Fruit fly (Drosophila melanogaster): ENCODE results near the gene CG13065.

The CG13065 gene

dm6 chr3L:16286258-16286657 lies 9.0 kb downstream of the CG13065 start (continued):
- TF ChIP-seq Spps (tag; optimal IDR thresholded peaks at IDR 0.05) (no peak), sna (GFP tag; IDR thresholded peaks at IDR 0.05; ENCODE audit: partially characterized antibody) (no peak), Hand (GFP tag; optimal IDR thresholded peaks at IDR 0.05) (no peak), lbe (GFP tag; optimal IDR thresholded peaks at IDR 0.05) (no peak), CG14014 (GFP tag; IDR thresholded peaks at IDR 0.05) (no peak; the same call in 1 of the 2 replicates), HLHmδ (GFP tag; optimal IDR thresholded peaks at IDR 0.05) (no peak), CG12769 (tag; optimal IDR thresholded peaks at IDR 0.05) (peak; percentile 39), dm (GFP tag; optimal IDR thresholded peaks at IDR 0.05) (no peak), CG3847 (GFP tag; IDR thresholded peaks at IDR 0.05) (no peak), BtbVII (GFP tag; optimal IDR thresholded peaks at IDR 0.05) (no peak), Scr (GFP tag; IDR thresholded peaks at IDR 0.05; ENCODE audit: partially characterized antibody) (no peak), hth (optimal IDR thresholded peaks at IDR 0.05) (no peak), CG7928 (GFP tag; optimal IDR thresholded peaks at IDR 0.05) (no peak), CG7987 (GFP tag; optimal IDR thresholded peaks at IDR 0.05) (no peak), CG2712 (tag; optimal IDR thresholded peaks at IDR 0.05) (no peak), CG1024 (GFP tag; IDR thresholded peaks at IDR 0.05) (no peak), CG4404 (GFP tag; IDR thresholded peaks at IDR 0.05) (no peak), CG10321 (GFP tag; IDR thresholded peaks at IDR 0.05) (no peak), CG4854 (GFP tag; optimal IDR thresholded peaks at IDR 0.05) (no peak), pb (GFP tag; optimal IDR thresholded peaks at IDR 0.05) (no peak), pros (GFP tag; optimal IDR thresholded peaks at IDR 0.05) (no peak), bcd (GFP tag; optimal IDR thresholded peaks at IDR 0.05) (no peak), Ets65A (GFP tag) (peak; percentile 29), Ptx1 (GFP tag; IDR thresholded peaks at IDR 0.05) (peak; percentile 60; the same call in 1 of the 2 replicates), NC2β (GFP tag; optimal IDR thresholded peaks at IDR 0.05) (no peak), nerfin-2 (GFP tag; IDR thresholded peaks at IDR 0.05; ENCODE audit: partially characterized antibody) (no peak), zen (tag; optimal IDR thresholded peaks at IDR 0.05) (no peak), Dad (GFP tag; optimal IDR thresholded peaks at IDR 0.05) (no peak), lab (GFP tag; optimal IDR thresholded peaks at IDR 0.05) (no peak), fd3F (GFP tag; optimal IDR thresholded peaks at IDR 0.05) (peak; percentile 7), Eip74EF (GFP tag; optimal IDR thresholded peaks at IDR 0.05) (peak in 1 of 2 experiments; percentile 51), CG32532 (GFP tag; IDR thresholded peaks at IDR 0.05) (no peak), pzg (GFP tag; optimal IDR thresholded peaks at IDR 0.05) (no peak), CG3838 (GFP tag; optimal IDR thresholded peaks at IDR 0.05) (no peak), Camta (GFP tag; optimal IDR thresholded peaks at IDR 0.05) (no peak), CG6813 (GFP tag; optimal IDR thresholded peaks at IDR 0.05) (no peak), ab (GFP tag; optimal IDR thresholded peaks at IDR 0.05) (no peak), corto (GFP tag; optimal IDR thresholded peaks at IDR 0.05) (no peak), Deaf1 (tag; optimal IDR thresholded peaks at IDR 0.05) (no peak), gce (GFP tag; IDR thresholded peaks at IDR 0.05) (no peak), slp2 (GFP tag; optimal IDR thresholded peaks at IDR 0.05) (no peak), CG1647 (GFP tag; optimal IDR thresholded peaks at IDR 0.05) (no peak), CG32772 (GFP tag; IDR thresholded peaks at IDR 0.05) (0 out of 2 replicates have a peak, but pooled peaks have one; percentile 8), CG7372 (GFP tag; IDR thresholded peaks at IDR 0.05) (no peak), CG10979 (tag; optimal IDR thresholded peaks at IDR 0.05) (no peak), fd102C (GFP tag; optimal IDR thresholded peaks at IDR 0.05) (no peak), CG12299 (tag; optimal IDR thresholded peaks at IDR 0.05) (no peak), Pdp1 (GFP tag; optimal IDR thresholded peaks at IDR 0.05) (no peak), caup (GFP tag; optimal IDR thresholded peaks at IDR 0.05; ENCODE audit: severe bottlenecking) (no peak), MBD-R2 (GFP tag; IDR thresholded peaks at IDR 0.05) (no peak), grau (tag; optimal IDR thresholded peaks at IDR 0.05) (peak; percentile 35)
